Worm (Caenorhabditis elegans) whole organism, L1 larva: ENCODE data around the gene F49E12.8.

ENCODE experiments used
- alr-1 ChIP-seq: fragments of 200-800 bp; sonication (Bioruptor generic); optimal IDR thresholded peaks from 2 replicates; lab custom pipeline; 2018; ENCODE audit warnings: borderline replicate concordance, mild to moderate bottlenecking, missing genetic modification characterization, missing compliant biosample characterization
- aly-2 ChIP-seq: fragments of 150-350 bp; optimal IDR thresholded peaks from 2 replicates; lab custom pipeline; 2014; ENCODE audit warnings: missing biosample characterization, missing genetic modification characterization
- ceh-63 ChIP-seq: fragments of 200-800 bp; sonication (Bioruptor generic); optimal IDR thresholded peaks from 2 replicates; lab custom pipeline; 2018; ENCODE audit warnings: mild to moderate bottlenecking, missing genetic modification characterization, missing compliant biosample characterization
- ceh-8 ChIP-seq: fragments of 200-800 bp; sonication (Bioruptor generic); optimal IDR thresholded peaks from 2 replicates; lab custom pipeline; 2018; ENCODE audit warnings: mild to moderate bottlenecking, missing genetic modification characterization, moderate library complexity, missing compliant biosample characterization
- ceh-82 ChIP-seq, 3 experiments: fragments of 150-350 bp in 1 of 3; sonication (generic microtip) in 2 of 3; optimal IDR thresholded peaks; 2 replicates each; lab custom pipeline; 2014 to 2017; ENCODE audit warnings: missing biosample characterization in 3 of 3, missing genetic modification characterization in 3 of 3
- ceh-90 ChIP-seq: sonication (generic microtip); optimal IDR thresholded peaks from 2 replicates; lab custom pipeline; 2016; ENCODE audit warnings: missing genetic modification characterization, missing compliant biosample characterization
- efl-1 ChIP-seq, 4 experiments: fragments of 150-350 bp; optimal IDR thresholded peaks in 3 of 4; peaks in 1 of 4; 1 replicate in 1 of 4; 2 replicates in 3 of 4; lab custom pipeline; 2014; ENCODE audit warnings: missing biosample characterization in 2 of 4, missing genetic modification characterization in 2 of 4, missing genetic modification reagents in 2 of 4
- efl-3 ChIP-seq: fragments of 200-800 bp; sonication (Bioruptor generic); optimal IDR thresholded peaks from 2 replicates; lab custom pipeline; 2018; ENCODE audit warnings: mild to moderate bottlenecking, missing genetic modification characterization, missing compliant biosample characterization
- egl-13 ChIP-seq: sonication (generic microtip); optimal IDR thresholded peaks from 2 replicates; lab custom pipeline; 2016; ENCODE audit warnings: missing genotype, missing genetic modification reagents, missing genetic modification characterization, missing compliant biosample characterization
- ets-5 ChIP-seq: fragments of 200-800 bp; sonication (Bioruptor generic); IDR thresholded peaks from 2 replicates; pipeline ENCODE4 v1.3.6; 2022; ENCODE audit warnings: missing genetic modification characterization, missing compliant biosample characterization
- fkh-10 ChIP-seq: sonication (generic microtip); optimal IDR thresholded peaks from 2 replicates; lab custom pipeline; 2017; ENCODE audit warnings: missing biosample characterization, missing genetic modification reagents, missing genetic modification characterization
- fos-1 ChIP-seq: fragments of 150-350 bp; optimal IDR thresholded peaks from 2 replicates; lab custom pipeline; 2014; ENCODE audit warnings: missing biosample characterization, missing genetic modification characterization
- grh-1 ChIP-seq: fragments of 200-800 bp; sonication (Bioruptor generic); IDR thresholded peaks from 2 replicates; pipeline ENCODE4 v1.3.6; 2022; ENCODE audit warnings: missing genetic modification reagents, missing genetic modification characterization, missing compliant biosample characterization
- hlh-4 ChIP-seq: sonication (generic microtip); optimal IDR thresholded peaks from 2 replicates; lab custom pipeline; 2016; ENCODE audit warnings: mild to moderate bottlenecking, missing genetic modification characterization, missing compliant biosample characterization
- hpl-2 ChIP-seq: fragments of 150-350 bp; optimal IDR thresholded peaks from 2 replicates; lab custom pipeline; 2014; ENCODE audit warnings: missing biosample characterization, missing genetic modification reagents, missing genetic modification characterization
- irx-1 ChIP-seq: sonication (generic microtip); optimal IDR thresholded peaks from 2 replicates; lab custom pipeline; 2016; ENCODE audit warnings: missing genetic modification characterization, missing compliant biosample characterization
- isw-1 ChIP-seq: fragments of 200-800 bp; sonication (Bioruptor generic); IDR thresholded peaks from 2 replicates; pipeline ENCODE4 v1.3.6; 2022; ENCODE audit warnings: missing genetic modification characterization, missing compliant biosample characterization
- jun-1 ChIP-seq: fragments of 150-350 bp; optimal IDR thresholded peaks from 2 replicates; lab custom pipeline; 2014; ENCODE audit warnings: missing biosample characterization, missing genetic modification reagents, missing genetic modification characterization
- lin-14 ChIP-seq: fragments of 200-800 bp; sonication (Bioruptor generic); optimal IDR thresholded peaks from 2 replicates; lab custom pipeline; 2018; ENCODE audit warnings: mild to moderate bottlenecking, missing genetic modification characterization, moderate library complexity, missing compliant biosample characterization
- lin-39 ChIP-seq: fragments of 150-350 bp; optimal IDR thresholded peaks from 2 replicates; lab custom pipeline; 2014; ENCODE audit warnings: missing biosample characterization, missing genetic modification reagents, missing genetic modification characterization
- mab-9 ChIP-seq: fragments of 200-800 bp; sonication (Bioruptor generic); IDR thresholded peaks from 2 replicates; pipeline ENCODE4 v1.3.6; 2022; ENCODE audit warnings: missing genetic modification reagents, missing genetic modification characterization, missing compliant biosample characterization
- mef-2 ChIP-seq: fragments of 150-350 bp; optimal IDR thresholded peaks from 2 replicates; lab custom pipeline; 2014; ENCODE audit warnings: missing biosample characterization, missing genetic modification characterization
- mep-1 ChIP-seq: fragments of 150-350 bp; optimal IDR thresholded peaks from 2 replicates; lab custom pipeline; 2014; ENCODE audit warnings: missing biosample characterization, missing genetic modification characterization
- nhr-19 ChIP-seq: fragments of 200-800 bp; sonication (Bioruptor generic); conservative IDR thresholded peaks from 2 replicates; pipeline ENCODE4 v1.3.6; 2022; ENCODE audit warnings: missing genetic modification characterization, missing compliant biosample characterization
- nhr-47 ChIP-seq: sonication (generic microtip); optimal IDR thresholded peaks from 2 replicates; lab custom pipeline; 2016; ENCODE audit warnings: mild to moderate bottlenecking, missing genetic modification characterization, moderate library complexity, missing compliant biosample characterization
- nhr-71 ChIP-seq: sonication (generic microtip); optimal IDR thresholded peaks from 2 replicates; lab custom pipeline; 2016; ENCODE audit warnings: mild to moderate bottlenecking, missing genetic modification characterization, moderate library complexity, missing compliant biosample characterization
- nhr-76 ChIP-seq: sonication (generic microtip); optimal IDR thresholded peaks from 2 replicates; lab custom pipeline; 2017; ENCODE audit warnings: missing biosample characterization, missing genetic modification characterization
- nhr-84 ChIP-seq: sonication (generic microtip); optimal IDR thresholded peaks from 2 replicates; lab custom pipeline; 2017; ENCODE audit warnings: missing biosample characterization, missing genetic modification characterization
- nhr-85 ChIP-seq: sonication (generic microtip); peaks from one replicate; lab custom pipeline; 2016; ENCODE audit warnings: missing genetic modification characterization, inconsistent platforms, missing compliant biosample characterization
- pax-3 ChIP-seq: fragments of 200-800 bp; sonication (Bioruptor generic); optimal IDR thresholded peaks from 2 replicates; lab custom pipeline; 2018; ENCODE audit warnings: mild to moderate bottlenecking, missing genetic modification characterization, moderate library complexity, missing compliant biosample characterization
- snu-23 ChIP-seq: sonication (generic microtip); optimal IDR thresholded peaks from 2 replicates; lab custom pipeline; 2016; ENCODE audit warnings: missing genetic modification characterization, missing compliant biosample characterization
- sup-37 ChIP-seq: fragments of 200-800 bp; sonication (Bioruptor generic); optimal IDR thresholded peaks from 2 replicates; lab custom pipeline; 2018; ENCODE audit warnings: mild to moderate bottlenecking, missing genetic modification characterization, missing compliant biosample characterization
- unc-130 ChIP-seq: fragments of 150-350 bp; optimal IDR thresholded peaks from 2 replicates; lab custom pipeline; 2017; ENCODE audit warnings: missing biosample characterization, missing genetic modification characterization, inconsistent platforms
- unc-86 ChIP-seq: sonication (generic microtip); optimal IDR thresholded peaks from 2 replicates; lab custom pipeline; 2016; ENCODE audit warnings: missing genetic modification characterization, missing compliant biosample characterization
- xbp-1 ChIP-seq: sonication (generic microtip); optimal IDR thresholded peaks from 2 replicates; lab custom pipeline; 2016; ENCODE audit warnings: missing genetic modification characterization, missing compliant biosample characterization
- zag-1 ChIP-seq: fragments of 150-350 bp; optimal IDR thresholded peaks from 2 replicates; lab custom pipeline; 2014; ENCODE audit warnings: missing biosample characterization, missing genetic modification characterization
- zip-4 ChIP-seq: fragments of 200-800 bp; sonication (Bioruptor generic); optimal IDR thresholded peaks from 2 replicates; lab custom pipeline; 2018; ENCODE audit warnings: mild to moderate bottlenecking, missing genetic modification characterization, moderate library complexity, missing compliant biosample characterization

F49E12.8 gene

ce11 chrII:8358466-8358865, 35.6 kb downstream of the F49E12.8 start:
- TF ChIP-seq ceh-8 (GFP tag; lab: Kevin White, UChicago) (no peak), ceh-82 (tag; optimal IDR thresholded peaks at IDR 0.05; lab: Kevin White, UChicago) (no peak), sup-37 (GFP tag; lab: Kevin White, UChicago) (no peak), pax-3 (tag; lab: Kevin White, UChicago) (no peak), hlh-4 (tag; lab: Kevin White, UChicago) (no peak), nhr-76 (no peak), hpl-2 (GFP tag; lab: Kevin White, UChicago) (no peak), nhr-19 (GFP tag; lab: Robert Waterston, UW) (no peak), irx-1 (tag; lab: Kevin White, UChicago) (no peak), nhr-84 (tag; lab: Kevin White, UChicago) (no peak), zip-4 (GFP tag; lab: Kevin White, UChicago) (no peak), egl-13 (no peak), zag-1 (no peak), snu-23 (GFP tag; lab: Kevin White, UChicago) (no peak), xbp-1 (tag; lab: Kevin White, UChicago) (no peak)

DNA sequence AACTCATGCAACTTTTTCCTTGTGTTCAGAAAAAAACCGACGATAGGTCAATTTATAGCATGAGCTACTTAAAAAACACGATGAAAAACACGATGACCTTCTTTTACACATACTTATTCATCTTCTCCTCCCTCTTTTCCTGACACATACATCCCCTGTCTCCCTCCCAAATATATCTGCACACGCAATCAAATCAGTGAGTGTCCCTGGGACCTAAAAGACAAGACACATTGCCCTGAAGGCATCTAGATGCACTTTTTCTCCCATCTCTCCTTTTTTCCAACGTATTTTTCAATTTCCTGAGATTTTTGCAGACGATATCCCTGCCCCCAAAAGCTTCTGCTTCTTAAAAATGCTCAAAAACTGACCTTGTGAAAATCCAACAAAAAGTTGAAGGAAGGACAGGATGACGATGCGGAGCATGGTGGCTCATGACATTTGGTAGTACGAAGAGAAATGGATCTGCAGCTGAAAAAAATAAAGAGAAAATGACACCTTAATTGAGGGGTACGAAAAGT, 39.8 kb downstream of the F49E12.8 start, which contains the start of gene C26D10.6:
Gene C26D10.6, minus strand, starts transcription at position 468 of the 518 bp plus-strand sequence.
- TF ChIP-seq xbp-1 (tag; lab: Kevin White, UChicago) = no peak
- no peak for TF ChIP-seq unc-86 (tag; lab: Kevin White, UChicago)
- no peak for TF ChIP-seq nhr-47 (tag; lab: Kevin White, UChicago)
- no peak for TF ChIP-seq nhr-85 (tag; lab: Kevin White, UChicago)
- TF ChIP-seq aly-2 (tag; lab: Kevin White, UChicago) = no peak
- no peak for TF ChIP-seq efl-1 (optimal IDR thresholded peaks at IDR 0.05; lab: Kevin White, UChicago)
- TF ChIP-seq efl-1 (GFP tag; optimal IDR thresholded peaks at IDR 0.05 in 1 of 2; lab: Kevin White, UChicago) = peak in 1 of 2 experiments; percentile 48
- TF ChIP-seq nhr-71 (tag; lab: Kevin White, UChicago) = no peak
- no peak for TF ChIP-seq fos-1 (tag; lab: Kevin White, UChicago)
- no peak for TF ChIP-seq pax-3 (tag; lab: Kevin White, UChicago)
- TF ChIP-seq fkh-10 (GFP tag; lab: Kevin White, UChicago) = peak; percentile 11
- no peak for TF ChIP-seq mep-1 (tag; lab: Kevin White, UChicago)
- peak; percentile 32 for TF ChIP-seq lin-14 (GFP tag; lab: Kevin White, UChicago)
- no peak for TF ChIP-seq grh-1 (GFP tag; lab: Robert Waterston, UW)
- no peak for TF ChIP-seq mef-2 (tag; lab: Kevin White, UChicago)
- no peak for TF ChIP-seq ceh-63 (GFP tag; lab: Kevin White, UChicago)
- no peak for TF ChIP-seq efl-3
- no peak for TF ChIP-seq hpl-2 (GFP tag; lab: Kevin White, UChicago)
- no peak for TF ChIP-seq isw-1 (GFP tag; lab: Robert Waterston, UW)
- no peak for TF ChIP-seq unc-130 (tag; lab: Kevin White, UChicago)
- TF ChIP-seq mab-9 (GFP tag; lab: Robert Waterston, UW) = no peak
- TF ChIP-seq ceh-90 = no peak
- no peak for TF ChIP-seq lin-39
- TF ChIP-seq, all 84 proteins: peak for 3

ce11 chrII:8353288-8353687, 40.8 kb downstream of the F49E12.8 start:
- TF ChIP-seq ets-5 (GFP tag; lab: Robert Waterston, UW) = no peak
- TF ChIP-seq nhr-19 (GFP tag; lab: Robert Waterston, UW) = no peak
- TF ChIP-seq alr-1 (tag; lab: Kevin White, UChicago) = no peak
- TF ChIP-seq lin-39 = no peak
- TF ChIP-seq lin-14 (GFP tag; lab: Kevin White, UChicago) = peak; percentile 32
- no peak for TF ChIP-seq jun-1 (tag; lab: Kevin White, UChicago)
